Fruit fly (Drosophila melanogaster) whole organism, embryonic: ENCODE measurements around the gene Hecw.
A peak's percentile ranks its signal among the peaks of the same experiment; 100 is the strongest.

Experiments used
- Atf-2 ChIP-seq: fragments of 200-800 bp; sonication (Bioruptor generic); optimal IDR thresholded peaks from 2 replicates; lab custom pipeline; 2016; ENCODE audit warnings: missing biosample characterization, missing genetic modification characterization
- CG1024 ChIP-seq: fragments of 200-800 bp; sonication (Bioruptor generic); IDR thresholded peaks from 2 replicates; pipeline ENCODE4 v1.3.6; 2022; ENCODE audit warnings: missing biosample characterization, missing genetic modification characterization
- CG11247 ChIP-seq: fragments of 200-800 bp; sonication (Bioruptor generic); IDR thresholded peaks from 2 replicates; pipeline ENCODE4 v1.3.6; 2022; ENCODE audit warnings: missing biosample characterization, missing genetic modification characterization
- CG11723 ChIP-seq: fragments of 200-800 bp; sonication (Bioruptor generic); optimal IDR thresholded peaks from 2 replicates; lab custom pipeline; 2017; ENCODE audit warnings: missing biosample characterization, mild to moderate bottlenecking, missing genetic modification characterization
- CG14860 ChIP-seq: fragments of 200-800 bp; sonication (Bioruptor generic); IDR thresholded peaks from 3 replicates; pipeline ENCODE4 v1.3.6; 2022; ENCODE audit warnings: missing biosample characterization, missing genetic modification characterization; ENCODE audit not compliant: partially characterized antibody
- CG1529 ChIP-seq: fragments of 200-800 bp; sonication (Bioruptor generic); optimal IDR thresholded peaks from 3 replicates; lab custom pipeline; 2018; ENCODE audit warnings: missing biosample characterization, missing genetic modification characterization
- CG17385 ChIP-seq: fragments of 200-800 bp; sonication (Bioruptor generic); optimal IDR thresholded peaks from 3 replicates; lab custom pipeline; 2018; ENCODE audit warnings: missing biosample characterization, mild to moderate bottlenecking, missing genetic modification characterization
- CG1792 ChIP-seq: fragments of 200-800 bp; sonication (Bioruptor generic); optimal IDR thresholded peaks from 2 replicates; lab custom pipeline; 2016; ENCODE audit warnings: missing biosample characterization, missing genetic modification characterization
- CG30020 ChIP-seq: fragments of 200-800 bp; optimal IDR thresholded peaks from 2 replicates; lab custom pipeline; 2019; ENCODE audit warnings: missing biosample characterization, mild to moderate bottlenecking, missing genetic modification characterization, moderate library complexity
- CG31441 ChIP-seq: fragments of 200-800 bp; sonication (Bioruptor generic); IDR thresholded peaks from 2 replicates; pipeline ENCODE4 v1.3.6; 2022; ENCODE audit warnings: missing biosample characterization, missing genetic modification characterization
- CG42726 ChIP-seq: fragments of 200-800 bp; sonication (Bioruptor generic); IDR thresholded peaks from 2 replicates; pipeline ENCODE4 v1.3.6; 2022; ENCODE audit warnings: missing biosample characterization, missing genetic modification characterization; ENCODE audit not compliant: partially characterized antibody
- CG9797 ChIP-seq: fragments of 200-800 bp; sonication (Bioruptor generic); optimal IDR thresholded peaks from 3 replicates; lab custom pipeline; 2018; ENCODE audit warnings: missing biosample characterization, mild to moderate bottlenecking, missing genetic modification characterization
- CrebB ChIP-seq: fragments of 200-800 bp; sonication (Bioruptor generic); optimal IDR thresholded peaks from 3 replicates; lab custom pipeline; 2018; ENCODE audit warnings: missing biosample characterization, mild to moderate bottlenecking, missing genetic modification characterization
- D ChIP-seq, 2 experiments: fragments of 200-800 bp in 1 of 2; fragments of >200 bp in 1 of 2; sonication (Bioruptor generic) in 1 of 2; optimal IDR thresholded peaks; 2 replicates in 1 of 2; 3 replicates in 1 of 2; lab custom pipeline; 2017; ENCODE audit warnings: mild to moderate bottlenecking in 1 of 2, missing biosample characterization in 1 of 2, missing genetic modification characterization in 1 of 2, missing genetic modification reagents in 1 of 2
- Dad ChIP-seq: fragments of 200-800 bp; sonication (Bioruptor generic); optimal IDR thresholded peaks from 3 replicates; lab custom pipeline; 2016; ENCODE audit warnings: missing biosample characterization, missing genetic modification characterization
- Dek ChIP-seq: fragments of 200-800 bp; sonication (Bioruptor generic); optimal IDR thresholded peaks from 3 replicates; lab custom pipeline; 2019; ENCODE audit warnings: missing biosample characterization, mild to moderate bottlenecking, missing genetic modification characterization, moderate library complexity
- Doc3 ChIP-seq: fragments of 200-800 bp; sonication (Bioruptor generic); IDR thresholded peaks from 3 replicates; pipeline ENCODE4 v1.3.6; 2022; ENCODE audit warnings: missing biosample characterization, missing genetic modification characterization; ENCODE audit not compliant: partially characterized antibody
- E2f1 ChIP-seq: fragments of 200-800 bp; sonication (Bioruptor generic); IDR thresholded peaks from 2 replicates; pipeline ENCODE4 v1.3.6; 2022; ENCODE audit warnings: missing biosample characterization, missing genetic modification characterization
- HHEX ChIP-seq: fragments of 200-800 bp; sonication (Bioruptor generic); optimal IDR thresholded peaks from 3 replicates; lab custom pipeline; 2017; ENCODE audit warnings: missing biosample characterization, mild to moderate bottlenecking, missing genetic modification characterization, missing genetic modification reagents
- Hr51 ChIP-seq, 2 experiments: fragments of 200-800 bp; sonication (Bioruptor generic); optimal IDR thresholded peaks; 2 replicates in 1 of 2; 3 replicates in 1 of 2; lab custom pipeline; 2016 to 2018; ENCODE audit warnings: missing biosample characterization in 2 of 2, missing genetic modification characterization in 2 of 2, mild to moderate bottlenecking in 1 of 2, moderate library complexity in 1 of 2
- Hr78 ChIP-seq, 2 experiments: fragments of 200-800 bp in 1 of 2; fragments of >200 bp in 1 of 2; sonication (Bioruptor generic) in 1 of 2; optimal IDR thresholded peaks; 2 replicates each; lab custom pipeline; 2017 to 2019; ENCODE audit warnings: missing biosample characterization in 2 of 2, missing genetic modification characterization in 2 of 2, mild to moderate bottlenecking in 1 of 2, moderate library complexity in 1 of 2
- Kr ChIP-seq: fragments of 200-800 bp; sonication (Bioruptor generic); optimal IDR thresholded peaks from 2 replicates; lab custom pipeline; 2017; ENCODE audit warnings: missing biosample characterization, mild to moderate bottlenecking, missing genetic modification characterization
- NC2α ChIP-seq: fragments of 200-800 bp; sonication (Bioruptor generic); optimal IDR thresholded peaks from 2 replicates; lab custom pipeline; 2016; ENCODE audit warnings: missing biosample characterization, missing genetic modification characterization
- Poxn ChIP-seq: fragments of 200-800 bp; sonication (Bioruptor generic); IDR thresholded peaks from 2 replicates; pipeline ENCODE4 v1.3.6; 2022; ENCODE audit warnings: missing biosample characterization, missing genetic modification characterization
- Ssrp ChIP-seq: fragments of 200-800 bp; sonication (Bioruptor generic); optimal IDR thresholded peaks from 2 replicates; lab custom pipeline; 2018; ENCODE audit warnings: missing biosample characterization, mild to moderate bottlenecking, missing genetic modification characterization, moderate library complexity
- TFAM ChIP-seq: fragments of 200-800 bp; sonication (Bioruptor generic); optimal IDR thresholded peaks from 2 replicates; lab custom pipeline; 2017; ENCODE audit warnings: missing biosample characterization, missing genetic modification characterization, inconsistent platforms
- Taf1 ChIP-seq: fragments of 200-800 bp; sonication (Bioruptor generic); IDR thresholded peaks from 2 replicates; pipeline ENCODE4 v1.3.6; 2022; ENCODE audit warnings: missing biosample characterization, missing genetic modification characterization
- amos ChIP-seq: fragments of 200-800 bp; sonication (Bioruptor generic); IDR thresholded peaks from 2 replicates; pipeline ENCODE4 v1.3.6; 2022; ENCODE audit warnings: missing biosample characterization, missing genetic modification characterization; ENCODE audit not compliant: partially characterized antibody
- cas ChIP-seq: fragments of 200-800 bp; sonication (Bioruptor generic); IDR thresholded peaks from 2 replicates; pipeline ENCODE4 v1.3.6; 2022; ENCODE audit warnings: missing biosample characterization, missing genetic modification characterization
- chn ChIP-seq: fragments of 200-800 bp; sonication (Bioruptor generic); optimal IDR thresholded peaks from 2 replicates; lab custom pipeline; 2016; ENCODE audit warnings: missing biosample characterization, missing genetic modification characterization
- cwo ChIP-seq: fragments of 200-800 bp; sonication (Bioruptor generic); optimal IDR thresholded peaks from 3 replicates; lab custom pipeline; 2017; ENCODE audit warnings: missing biosample characterization, missing genetic modification characterization, mild to moderate bottlenecking, moderate library complexity, missing genetic modification reagents
- dimm ChIP-seq: fragments of 200-800 bp; sonication (Bioruptor generic); IDR thresholded peaks from 2 replicates; pipeline ENCODE4 v1.3.6; 2022; ENCODE audit warnings: missing biosample characterization, missing genetic modification characterization
- dysf ChIP-seq: fragments of 200-800 bp; sonication (Bioruptor generic); IDR thresholded peaks from 3 replicates; pipeline ENCODE4 v1.3.6; 2022; ENCODE audit warnings: missing biosample characterization, missing genetic modification characterization
- ewg ChIP-seq: fragments of 200-800 bp; sonication (Bioruptor generic); optimal IDR thresholded peaks from 3 replicates; lab custom pipeline; 2017; ENCODE audit warnings: mild to moderate bottlenecking, missing biosample characterization, missing genetic modification reagents, missing genetic modification characterization
- ftz-f1 ChIP-seq: fragments of 200-800 bp; sonication (Bioruptor generic); optimal IDR thresholded peaks from 2 replicates; lab custom pipeline; 2016; ENCODE audit warnings: missing biosample characterization, missing genetic modification characterization
- hkb ChIP-seq, 2 experiments: fragments of 200-800 bp in 1 of 2; fragments of >200 bp in 1 of 2; sonication (Bioruptor generic) in 1 of 2; IDR thresholded peaks in 1 of 2; optimal IDR thresholded peaks in 1 of 2; 2 replicates each; pipeline versions ENCODE4 v1.3.6 to Lab custom; 2017 to 2022; ENCODE audit warnings: missing biosample characterization in 1 of 2, missing genetic modification characterization in 1 of 2
- klu ChIP-seq: fragments of 200-800 bp; sonication (Bioruptor generic); IDR thresholded peaks from 2 replicates; pipeline ENCODE4 v1.3.6; 2022; ENCODE audit warnings: missing biosample characterization, missing genetic modification characterization
- knrl ChIP-seq: fragments of 200-800 bp; sonication (Bioruptor generic); IDR thresholded peaks from 3 replicates; pipeline ENCODE4 v1.3.6; 2022; ENCODE audit warnings: missing biosample characterization, missing genetic modification characterization; ENCODE audit not compliant: partially characterized antibody
- pan ChIP-seq, 4 experiments: fragments of >200 bp in 3 of 4; fragments of 200-800 bp in 1 of 4; sonication (Bioruptor generic) in 1 of 4; optimal IDR thresholded peaks in 3 of 4; IDR thresholded peaks in 1 of 4; 2 replicates each; pipeline versions ENCODE4 v1.3.6 to Lab custom; 2017 to 2022; ENCODE audit warnings: missing biosample characterization in 2 of 4, missing genetic modification characterization in 2 of 4, mixed read lengths in 1 of 4
- pnt ChIP-seq: fragments of 200-800 bp; sonication (Bioruptor generic); optimal IDR thresholded peaks from 3 replicates; lab custom pipeline; 2016; ENCODE audit warnings: missing biosample characterization, missing genetic modification characterization
- sqz ChIP-seq: fragments of 200-800 bp; sonication (Bioruptor generic); optimal IDR thresholded peaks from 3 replicates; lab custom pipeline; 2018; ENCODE audit warnings: missing biosample characterization, mild to moderate bottlenecking, missing genetic modification characterization
- sug ChIP-seq: fragments of 200-800 bp; optimal IDR thresholded peaks from 2 replicates; lab custom pipeline; 2019; ENCODE audit warnings: missing biosample characterization, mild to moderate bottlenecking, missing genetic modification characterization, moderate library complexity
- trem ChIP-seq: fragments of 200-800 bp; optimal IDR thresholded peaks from 3 replicates; lab custom pipeline; 2019; ENCODE audit warnings: missing biosample characterization, mild to moderate bottlenecking, missing genetic modification characterization, moderate library complexity
- wdn ChIP-seq: fragments of 200-800 bp; sonication (Bioruptor generic); IDR thresholded peaks from 2 replicates; pipeline ENCODE4 v1.3.6; 2022; ENCODE audit warnings: missing biosample characterization, missing genetic modification characterization
- wek ChIP-seq: fragments of 200-800 bp; sonication (Bioruptor generic); optimal IDR thresholded peaks from 3 replicates; lab custom pipeline; 2018; ENCODE audit warnings: missing biosample characterization, mild to moderate bottlenecking, missing genetic modification characterization, moderate library complexity

Hecw gene

DNA sequence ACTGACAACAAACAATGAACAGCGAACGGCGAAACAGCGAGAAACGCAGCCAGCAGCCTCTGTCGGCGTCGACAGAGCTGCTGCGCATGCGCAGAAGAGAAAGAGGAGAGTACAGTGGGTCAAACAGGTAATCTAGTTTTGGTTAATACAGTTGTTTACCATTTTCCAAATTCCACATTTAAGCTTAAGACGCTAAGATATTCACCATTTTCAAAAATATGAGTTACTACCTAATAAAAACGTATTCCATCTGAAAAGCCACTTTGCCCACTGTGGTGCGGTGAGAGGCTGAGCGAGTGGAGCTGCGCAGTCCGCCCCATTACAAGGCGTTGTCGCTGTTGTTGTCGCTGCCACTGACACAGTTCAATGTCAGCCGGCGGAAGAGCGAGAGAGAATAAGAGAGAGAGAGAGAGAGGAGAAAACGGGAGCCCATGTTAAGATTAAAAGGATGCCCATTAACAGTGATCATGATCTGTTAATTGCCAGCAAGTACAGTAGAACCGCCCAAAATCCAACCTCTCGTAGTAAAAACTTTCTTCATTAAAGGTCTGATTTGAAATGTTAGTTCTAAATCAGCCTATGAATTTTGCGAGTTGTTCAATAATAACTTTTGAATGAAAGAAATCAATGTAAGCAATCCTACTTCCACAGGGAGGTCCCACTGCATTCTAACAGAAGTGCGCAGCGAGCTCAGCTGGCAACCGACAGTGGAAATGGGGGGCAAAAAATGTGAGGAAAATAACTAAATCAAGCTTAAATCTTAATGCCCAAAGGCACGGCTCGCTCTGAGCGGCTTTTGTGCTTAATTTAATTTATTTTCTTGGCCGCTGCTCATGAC is 42.2 kb downstream of the Hecw start (continued):
- TF ChIP-seq CG42726 (GFP tag; lab: Robert Waterston, UW) = no peak
- peak in 1 of 2 experiments; percentile 90 for TF ChIP-seq Hr78 (GFP tag; optimal IDR thresholded peaks at IDR 0.05; lab: Kevin White, UChicago)
- TF ChIP-seq hkb (optimal IDR thresholded peaks at IDR 0.05; lab: Kevin White, UChicago) = no peak
- peak; percentile 98 for TF ChIP-seq hkb (GFP tag; IDR thresholded peaks at IDR 0.05; lab: Robert Waterston, UW)
- peak; percentile 91 for TF ChIP-seq NC2α (GFP tag; lab: Kevin White, UChicago)
- peak; percentile 88 for TF ChIP-seq CG17385 (GFP tag; lab: Kevin White, UChicago)
- peak; percentile 89 for TF ChIP-seq CG1024
- TF ChIP-seq CG1529 (GFP tag; lab: Kevin White, UChicago) = peak; percentile 94
- TF ChIP-seq Taf1 (GFP tag; lab: Robert Waterston, UW) = peak; percentile 44
- TF ChIP-seq wek (GFP tag; lab: Kevin White, UChicago) = peak; percentile 82
- peak; percentile 66 for TF ChIP-seq cas (GFP tag; lab: Robert Waterston, UW)
- no peak for TF ChIP-seq pan (optimal IDR thresholded peaks at IDR 0.05; lab: Kevin White, UChicago)
- TF ChIP-seq pan (GFP tag; optimal IDR thresholded peaks at IDR 0.05 in 1 of 2, IDR thresholded peaks at IDR 0.05 in 1 of 2) = peak in 1 of 2 experiments; percentile 96
- TF ChIP-seq Kr (GFP tag; lab: Kevin White, UChicago) = peak; percentile 85
- peak; percentile 95 for TF ChIP-seq dysf (GFP tag; lab: Robert Waterston, UW)
- peak; percentile 84 for TF ChIP-seq CrebB
- TF ChIP-seq CG11247 (GFP tag; lab: Robert Waterston, UW) = peak; percentile 91
- TF ChIP-seq sug = peak; percentile 41
- TF ChIP-seq D (optimal IDR thresholded peaks at IDR 0.05; lab: Kevin White, UChicago) = no peak
- peak; percentile 94 for TF ChIP-seq D (GFP tag; optimal IDR thresholded peaks at IDR 0.05; lab: Kevin White, UChicago)
- peak; percentile 88 for TF ChIP-seq CG11723 (GFP tag; lab: Kevin White, UChicago)
- TF ChIP-seq dimm (GFP tag; lab: Robert Waterston, UW) = peak; percentile 92
- TF ChIP-seq Poxn = peak; percentile 52; the same call in 1 of the 2 replicates
- TF ChIP-seq HHEX (GFP tag; lab: Kevin White, UChicago) = peak; percentile 92
- peak; percentile 96 for TF ChIP-seq chn (GFP tag; lab: Kevin White, UChicago)
- TF ChIP-seq CG30020 (tag; lab: Kevin White, UChicago) = peak; percentile 55
- peak; percentile 93 for TF ChIP-seq Ssrp (tag; lab: Kevin White, UChicago)
- TF ChIP-seq trem = peak; percentile 91
- TF ChIP-seq TFAM (GFP tag; lab: Kevin White, UChicago) = peak; percentile 78
- peak; percentile 28 for TF ChIP-seq CG9797
- peak; percentile 94 for TF ChIP-seq pnt (GFP tag; lab: Kevin White, UChicago)
- peak; percentile 81 for TF ChIP-seq cwo
- peak; percentile 81 for TF ChIP-seq Dek (tag; lab: Kevin White, UChicago)
- peak; percentile 82 for TF ChIP-seq CG1792
- peak; percentile 46; the same call in 1 of the 3 replicates for TF ChIP-seq knrl (GFP tag; lab: Robert Waterston, UW)
- peak; percentile 70 for TF ChIP-seq sqz (GFP tag; lab: Kevin White, UChicago)
- peak; percentile 62 for TF ChIP-seq klu (GFP tag; lab: Robert Waterston, UW)
- TF ChIP-seq CG31441 (GFP tag; lab: Robert Waterston, UW) = peak; percentile 93
- no peak for TF ChIP-seq CG14860 (GFP tag; lab: Robert Waterston, UW)
- peak; percentile 93 for TF ChIP-seq ewg (GFP tag; lab: Kevin White, UChicago)
- no peak for TF ChIP-seq amos (GFP tag; lab: Robert Waterston, UW)
- TF ChIP-seq ftz-f1 (GFP tag; lab: Kevin White, UChicago) = peak; percentile 66
- TF ChIP-seq Dad (GFP tag; lab: Kevin White, UChicago) = peak; percentile 93
- peak; percentile 86 to 95 for TF ChIP-seq Hr51 (GFP tag; optimal IDR thresholded peaks at IDR 0.05; lab: Kevin White, UChicago)
- no peak for TF ChIP-seq Doc3
- TF ChIP-seq wdn (GFP tag; lab: Robert Waterston, UW) = peak; percentile 87
- peak; percentile 95 for TF ChIP-seq Atf-2 (GFP tag; lab: Kevin White, UChicago)
- peak; percentile 96 for TF ChIP-seq E2f1
